Fruit fly (Drosophila melanogaster) whole organism, adult: ENCODE results near the gene und.

Experiments
- CG11617 ChIP-seq: fragments of 200-800 bp; sonication (Bioruptor generic); optimal IDR thresholded peaks from 2 replicates; lab custom pipeline; 2017; ENCODE audit warnings: mild to moderate bottlenecking, missing biosample characterization, missing genetic modification reagents, missing genetic modification characterization
- CG12768 ChIP-seq: fragments of 200-800 bp; sonication (Bioruptor generic); optimal IDR thresholded peaks from 2 replicates; lab custom pipeline; 2017; ENCODE audit warnings: missing biosample characterization, missing genetic modification characterization, mild to moderate bottlenecking, moderate library complexity, missing genetic modification reagents
- CG14711 ChIP-seq: fragments of 200-800 bp; sonication (Bioruptor generic); optimal IDR thresholded peaks from 2 replicates; lab custom pipeline; 2018; ENCODE audit warnings: missing biosample characterization, mild to moderate bottlenecking, missing genetic modification characterization, moderate library complexity
- CG1620 ChIP-seq: fragments of 200-800 bp; sonication (Bioruptor generic); optimal IDR thresholded peaks from 2 replicates; lab custom pipeline; 2016; ENCODE audit warnings: missing biosample characterization, missing genetic modification characterization
- CG33017 ChIP-seq: fragments of 200-800 bp; sonication (Bioruptor generic); optimal IDR thresholded peaks from 2 replicates; lab custom pipeline; 2018; ENCODE audit warnings: missing biosample characterization, mild to moderate bottlenecking, missing genetic modification characterization, moderate library complexity
- CG5204 ChIP-seq: fragments of 200-800 bp; sonication (Bioruptor generic); optimal IDR thresholded peaks from 2 replicates; lab custom pipeline; 2016; ENCODE audit warnings: missing biosample characterization, missing genetic modification characterization
- CG7045 ChIP-seq: fragments of 200-800 bp; sonication (Bioruptor generic); optimal IDR thresholded peaks from 2 replicates; lab custom pipeline; 2017; ENCODE audit warnings: missing biosample characterization, mild to moderate bottlenecking, missing genetic modification characterization
- CG7101 ChIP-seq: fragments of 200-800 bp; sonication (Bioruptor generic); optimal IDR thresholded peaks from 2 replicates; lab custom pipeline; 2018; ENCODE audit warnings: missing biosample characterization, mild to moderate bottlenecking, missing genetic modification characterization, moderate library complexity
- Clk ChIP-seq: fragments of 200-800 bp; sonication (Bioruptor generic); optimal IDR thresholded peaks from 2 replicates; lab custom pipeline; 2017; ENCODE audit warnings: missing biosample characterization, missing genetic modification characterization
- Crg-1 ChIP-seq: fragments of 200-800 bp; sonication (Bioruptor generic); optimal IDR thresholded peaks from 2 replicates; lab custom pipeline; 2016; ENCODE audit warnings: missing biosample characterization, missing genetic modification characterization
- Hr96 ChIP-seq: fragments of 200-800 bp; sonication (Bioruptor generic); optimal IDR thresholded peaks from 2 replicates; lab custom pipeline; 2016; ENCODE audit warnings: missing biosample characterization, missing genetic modification characterization
- Mnt ChIP-seq: fragments of 200-800 bp; sonication (Bioruptor generic); optimal IDR thresholded peaks from 2 replicates; lab custom pipeline; 2016; ENCODE audit warnings: missing biosample characterization, mild to moderate bottlenecking, missing genetic modification characterization
- bab1 ChIP-seq: fragments of 200-800 bp; sonication (Bioruptor generic); optimal IDR thresholded peaks from 3 replicates; lab custom pipeline; 2019; ENCODE audit warnings: missing biosample characterization, mild to moderate bottlenecking, missing genetic modification characterization, moderate library complexity
- cic ChIP-seq: fragments of 200-800 bp; sonication (Bioruptor generic); optimal IDR thresholded peaks from 2 replicates; lab custom pipeline; 2017; ENCODE audit warnings: missing biosample characterization, mild to moderate bottlenecking, missing genetic modification characterization, moderate library complexity
- cnc ChIP-seq, 2 experiments: fragments of >200 bp; optimal IDR thresholded peaks; 2 replicates each; lab custom pipeline; 2017
- kay ChIP-seq: fragments of 200-800 bp; sonication (Bioruptor generic); peaks from one replicate; lab custom pipeline; 2016; ENCODE audit warnings: missing biosample characterization, missing genetic modification characterization, borderline replicate concordance
- ovo ChIP-seq: fragments of 200-800 bp; sonication (Bioruptor generic); optimal IDR thresholded peaks from 2 replicates; lab custom pipeline; 2016; ENCODE audit warnings: missing biosample characterization, missing genetic modification characterization
- pad ChIP-seq: fragments of 200-800 bp; sonication (Bioruptor generic); optimal IDR thresholded peaks from 3 replicates; lab custom pipeline; 2017; ENCODE audit warnings: missing biosample characterization, missing genetic modification characterization, mild to moderate bottlenecking, moderate library complexity, missing genetic modification reagents
- tj ChIP-seq: fragments of 200-800 bp; sonication (Bioruptor generic); optimal IDR thresholded peaks from 3 replicates; lab custom pipeline; 2017; ENCODE audit warnings: missing biosample characterization, mild to moderate bottlenecking, missing genetic modification characterization, moderate library complexity
- toe ChIP-seq: fragments of 200-800 bp; sonication (Bioruptor generic); optimal IDR thresholded peaks from 2 replicates; lab custom pipeline; 2016; ENCODE audit warnings: missing biosample characterization, missing genetic modification characterization

The und gene

DNA sequence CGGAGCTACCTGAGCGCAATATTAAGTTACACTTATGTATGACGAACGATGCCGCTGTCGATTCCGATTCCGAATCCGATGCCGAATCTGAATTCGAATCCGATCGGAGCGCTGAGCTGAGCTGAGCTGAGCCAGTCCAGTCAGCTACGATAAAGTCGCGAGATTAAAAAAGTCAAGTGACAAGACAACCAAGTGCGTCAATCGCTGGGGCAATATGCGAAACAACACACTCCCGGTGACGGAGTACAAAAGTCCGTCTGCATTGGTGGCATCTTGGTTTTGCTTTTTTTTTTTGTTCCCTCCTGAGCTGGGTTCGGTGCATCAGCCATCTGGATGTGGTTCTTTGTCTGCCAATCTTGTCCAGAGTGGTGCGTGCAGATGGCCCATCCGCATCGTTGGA lies 16.6 kb downstream of the und start:
- no peak for TF ChIP-seq kay (GFP tag; lab: Kevin White, UChicago)
- TF ChIP-seq tj = peak; percentile 3
- TF ChIP-seq CG33017 (tag; lab: Kevin White, UChicago) = no peak

DNA sequence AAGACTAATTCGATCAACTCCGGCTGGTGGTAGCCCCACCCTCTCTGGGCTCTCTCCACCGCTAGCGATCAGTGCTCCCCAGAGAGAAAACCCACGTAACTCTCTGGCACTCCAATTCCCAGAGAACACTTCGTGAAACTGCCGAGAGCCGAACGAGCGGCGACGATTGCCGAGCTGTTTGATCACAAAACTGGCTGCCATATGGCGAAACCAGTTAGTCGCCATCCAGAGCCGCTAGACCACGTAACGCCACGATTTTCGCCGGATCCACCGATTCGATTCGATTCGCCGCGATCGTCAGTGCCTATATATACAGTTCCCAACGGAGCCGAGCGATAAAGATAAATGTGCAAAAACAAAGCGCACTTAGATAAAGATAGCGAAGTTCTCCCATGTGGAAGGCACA lies 19.0 kb downstream of the und start, which contains the start of gene IP3K1:
Gene IP3K1 (plus strand): TSS at position 209 of the 406 bp plus-strand sequence.
- peak; percentile 95 for TF ChIP-seq cic (GFP tag; lab: Kevin White, UChicago)
- TF ChIP-seq CG33017 (tag; lab: Kevin White, UChicago) = peak; percentile 43
- TF ChIP-seq CG14711 (tag; lab: Kevin White, UChicago) = no peak
- TF ChIP-seq pad (GFP tag; lab: Kevin White, UChicago) = peak; percentile 80
- peak; percentile 79 for TF ChIP-seq ovo
- peak; percentile 57 for TF ChIP-seq CG7101 (tag; lab: Kevin White, UChicago)
- peak; percentile 4 for TF ChIP-seq Crg-1 (GFP tag; lab: Kevin White, UChicago)
- TF ChIP-seq CG11617 (GFP tag; lab: Kevin White, UChicago) = peak; percentile 51
- TF ChIP-seq bab1 = peak; percentile 83
- no peak for TF ChIP-seq CG5204 (GFP tag; lab: Kevin White, UChicago)
- TF ChIP-seq cnc (optimal IDR thresholded peaks at IDR 0.05; lab: Kevin White, UChicago) = no peak
- peak; percentile 70 for TF ChIP-seq Hr96
- TF ChIP-seq Mnt (GFP tag; lab: Kevin White, UChicago) = peak; percentile 90
- peak; percentile 8 for TF ChIP-seq Clk (GFP tag; lab: Kevin White, UChicago)
- peak; percentile 84 for TF ChIP-seq CG12768 (GFP tag; lab: Kevin White, UChicago)
- TF ChIP-seq tj = peak; percentile 75
- peak; percentile 41 for TF ChIP-seq CG1620
- peak; percentile 38 for TF ChIP-seq toe
- no peak for TF ChIP-seq kay (GFP tag; lab: Kevin White, UChicago)
- TF ChIP-seq CG7045 (GFP tag; lab: Kevin White, UChicago) = no peak

DNA sequence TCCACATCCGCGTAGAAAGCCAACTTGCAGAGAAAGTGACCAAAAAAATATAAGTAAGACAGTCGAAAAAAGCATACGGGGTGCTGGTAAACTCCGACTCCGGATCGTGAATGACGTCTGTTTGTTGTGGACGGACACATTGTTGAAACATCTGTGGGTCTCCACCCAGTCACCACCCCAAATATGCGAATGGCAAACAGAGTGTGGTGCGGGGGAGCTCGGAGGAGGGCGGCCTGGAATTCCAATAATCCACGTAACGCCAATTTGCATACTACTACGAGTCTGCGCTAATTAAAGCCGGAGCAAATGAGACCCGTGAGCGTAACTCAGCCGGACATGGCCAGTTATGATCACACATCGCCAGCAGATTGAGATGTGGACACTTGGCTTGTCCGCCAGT lies 20.0 kb downstream of the und start:
- TF ChIP-seq CG12768 (GFP tag; lab: Kevin White, UChicago) (no peak), CG1620 (no peak), Mnt (GFP tag; lab: Kevin White, UChicago) (no peak), CG7101 (tag; lab: Kevin White, UChicago) (no peak), CG33017 (tag; lab: Kevin White, UChicago) (no peak)

DNA sequence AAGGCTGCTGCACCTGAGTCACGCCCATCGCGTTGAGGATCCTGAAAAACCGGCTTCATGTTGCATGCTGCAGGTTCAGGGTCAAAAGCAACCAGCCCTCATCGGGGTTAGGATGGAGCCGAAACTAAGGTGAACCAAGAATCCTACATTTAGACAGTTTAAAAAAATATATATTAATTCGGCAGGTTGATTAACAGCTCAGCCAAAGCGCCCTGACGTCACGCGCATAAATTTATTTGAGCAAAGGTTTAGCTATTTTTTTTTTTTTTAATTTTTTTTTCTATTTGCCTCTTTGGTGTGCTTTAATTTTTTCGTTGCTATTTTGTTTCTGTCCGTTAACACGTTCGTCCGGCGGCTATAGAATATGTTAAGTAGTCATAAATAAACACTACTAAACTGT lies 21.3 kb downstream of the und start:
- no peak for TF ChIP-seq bab1

DNA sequence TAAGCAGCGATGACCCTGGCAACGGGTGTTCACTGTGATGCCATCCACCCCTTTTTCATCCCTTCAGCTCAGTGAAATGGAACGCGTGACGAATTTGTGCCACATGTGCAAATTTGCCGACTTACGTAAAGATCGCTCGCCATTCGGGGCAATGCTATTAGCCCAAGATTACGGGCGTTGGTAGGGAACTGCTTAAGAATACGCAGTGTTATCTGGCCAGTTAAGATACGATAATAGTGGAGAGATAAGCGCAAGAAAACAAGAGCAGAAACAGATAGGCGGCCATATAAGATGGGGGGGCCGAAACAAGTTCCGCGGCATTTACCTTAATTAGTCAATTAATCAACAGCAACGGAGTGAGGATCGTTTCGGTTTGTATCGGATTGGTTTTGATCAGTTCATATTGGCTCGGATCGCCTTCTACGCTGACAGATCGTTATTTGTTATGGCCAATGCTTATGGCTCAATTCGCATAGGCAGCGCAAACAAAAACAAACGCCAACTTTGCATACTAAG lies 22.8 kb downstream of the und start:
- TF ChIP-seq Hr96 = no peak
- TF ChIP-seq bab1 = no peak
- peak; percentile 2 for TF ChIP-seq Crg-1 (GFP tag; lab: Kevin White, UChicago)
- TF ChIP-seq cnc (optimal IDR thresholded peaks at IDR 0.05; lab: Kevin White, UChicago) = no peak
- no peak for TF ChIP-seq kay (GFP tag; lab: Kevin White, UChicago)
- TF ChIP-seq CG33017 (tag; lab: Kevin White, UChicago) = peak; percentile 48
- TF ChIP-seq CG5204 (GFP tag; lab: Kevin White, UChicago) = no peak
- peak; percentile 40 for TF ChIP-seq tj
- TF ChIP-seq Clk (GFP tag; lab: Kevin White, UChicago) = no peak
- peak; percentile 38 for TF ChIP-seq CG7045 (GFP tag; lab: Kevin White, UChicago)
- TF ChIP-seq pad (GFP tag; lab: Kevin White, UChicago) = peak; percentile 14
- TF ChIP-seq toe = no peak
- TF ChIP-seq CG14711 (tag; lab: Kevin White, UChicago) = no peak
- peak; percentile 79 for TF ChIP-seq Mnt (GFP tag; lab: Kevin White, UChicago)
- TF ChIP-seq CG7101 (tag; lab: Kevin White, UChicago) = peak; percentile 31
- TF ChIP-seq ovo = no peak
- TF ChIP-seq CG11617 (GFP tag; lab: Kevin White, UChicago) = peak; percentile 56
- TF ChIP-seq cic (GFP tag; lab: Kevin White, UChicago) = peak; percentile 78
- TF ChIP-seq CG1620 = peak; percentile 17
- TF ChIP-seq CG12768 (GFP tag; lab: Kevin White, UChicago) = peak; percentile 55

DNA sequence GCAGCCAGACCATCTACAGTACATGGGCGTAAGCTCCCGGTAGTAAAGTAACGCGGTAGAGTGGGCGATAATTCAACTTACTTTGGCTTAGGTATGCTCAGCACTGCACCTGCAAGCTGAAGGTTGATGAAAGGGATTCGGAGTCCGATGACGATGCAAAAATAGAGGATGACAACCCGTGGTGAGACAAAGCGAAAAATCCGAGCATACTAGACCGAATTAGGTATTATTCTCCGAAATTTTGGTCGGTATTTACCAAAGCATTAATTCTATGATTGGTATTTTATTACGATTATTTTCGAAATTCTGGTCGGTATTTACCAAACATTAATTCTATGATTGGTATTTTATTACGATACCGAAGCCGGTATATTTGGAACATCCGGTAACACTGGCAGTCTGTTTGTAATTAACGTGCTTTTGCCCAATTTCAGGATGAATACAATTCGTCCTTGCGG lies 27.4 kb downstream of the und start, which contains the start of gene CG4036:
Gene CG4036 (plus strand): TSS at position 348 of the 458 bp plus-strand sequence.
- TF ChIP-seq ovo = no peak
- peak; percentile 1 for TF ChIP-seq Mnt (GFP tag; lab: Kevin White, UChicago)
- peak; percentile 57 for TF ChIP-seq bab1
- TF ChIP-seq tj = peak; percentile 62
- TF ChIP-seq CG7101 (tag; lab: Kevin White, UChicago) = peak; percentile 16
- no peak for TF ChIP-seq CG1620
- peak; percentile 85 to 94 for TF ChIP-seq cnc (optimal IDR thresholded peaks at IDR 0.05; lab: Kevin White, UChicago)
- TF ChIP-seq cic (GFP tag; lab: Kevin White, UChicago) = peak; percentile 27
- TF ChIP-seq Crg-1 (GFP tag; lab: Kevin White, UChicago) = no peak

DNA sequence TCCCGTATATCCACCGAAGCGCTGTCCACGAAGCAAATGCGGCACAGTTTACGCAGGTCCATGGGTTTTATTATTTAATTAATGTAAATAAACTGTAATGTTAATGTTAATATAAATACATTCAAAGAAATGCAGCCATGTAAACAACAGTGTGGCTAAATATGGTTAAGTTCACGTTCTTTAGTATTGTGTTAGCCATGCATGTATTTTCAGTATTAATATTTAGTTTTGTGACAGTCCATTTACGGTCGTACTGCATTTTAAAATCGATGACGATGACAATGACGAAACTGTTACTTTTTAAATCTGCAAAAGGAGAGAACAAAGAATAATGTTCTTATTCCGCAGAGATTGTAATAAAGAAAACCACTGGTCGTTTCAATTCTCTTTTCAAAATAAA lies 29.8 kb downstream of the und start, which contains the start of gene CG13123:
Gene CG13123 (minus strand): TSS at position 163 of the 400 bp plus-strand sequence.
- TF ChIP-seq Mnt (GFP tag; lab: Kevin White, UChicago) = no peak
- peak; percentile 34 for TF ChIP-seq tj
- TF ChIP-seq CG12768 (GFP tag; lab: Kevin White, UChicago) = no peak
- TF ChIP-seq cic (GFP tag; lab: Kevin White, UChicago) = no peak
- TF ChIP-seq CG7101 (tag; lab: Kevin White, UChicago) = no peak
- TF ChIP-seq Clk (GFP tag; lab: Kevin White, UChicago) = no peak
- no peak for TF ChIP-seq pad (GFP tag; lab: Kevin White, UChicago)
- TF ChIP-seq CG7045 (GFP tag; lab: Kevin White, UChicago) = no peak
- no peak for TF ChIP-seq ovo
- TF ChIP-seq CG1620 = no peak
- TF ChIP-seq toe = no peak
- TF ChIP-seq Crg-1 (GFP tag; lab: Kevin White, UChicago) = no peak
- TF ChIP-seq kay (GFP tag; lab: Kevin White, UChicago) = no peak
- no peak for TF ChIP-seq CG33017 (tag; lab: Kevin White, UChicago)
- TF ChIP-seq CG14711 (tag; lab: Kevin White, UChicago) = peak; percentile 67
- TF ChIP-seq cnc (optimal IDR thresholded peaks at IDR 0.05; lab: Kevin White, UChicago) = no peak
- TF ChIP-seq bab1 = peak; percentile 46
- no peak for TF ChIP-seq CG5204 (GFP tag; lab: Kevin White, UChicago)
- no peak for TF ChIP-seq Hr96
